Worm (Caenorhabditis elegans) whole organism, midembryonic: Measurements from ENCODE around the gene nhr-221.

Source experiments
- T22C8.4 ChIP-seq: fragments of 200-800 bp; sonication (Bioruptor generic); IDR thresholded peaks from 2 replicates; pipeline ENCODE4 v1.3.6; 2022; ENCODE audit warnings: missing genetic modification characterization, missing compliant biosample characterization
- cog-1 ChIP-seq: sonication (generic microtip); optimal IDR thresholded peaks from 2 replicates; lab custom pipeline; 2016; ENCODE audit warnings: missing genetic modification characterization, missing compliant biosample characterization
- flt-1 ChIP-seq: fragments of 200-800 bp; sonication (Bioruptor generic); IDR thresholded peaks from 2 replicates; pipeline ENCODE4 v1.3.6; 2022; ENCODE audit warnings: missing genetic modification characterization, missing compliant biosample characterization
- klf-2 ChIP-seq: fragments of 200-800 bp; sonication (Bioruptor generic); conservative IDR thresholded peaks from 2 replicates; pipeline ENCODE4 v1.3.6; 2022; ENCODE audit warnings: missing genetic modification reagents, missing genetic modification characterization, missing compliant biosample characterization
- med-1 ChIP-seq: sonication (generic microtip); optimal IDR thresholded peaks from 2 replicates; lab custom pipeline; 2017; ENCODE audit warnings: missing genetic modification characterization, mild to moderate bottlenecking, missing compliant biosample characterization, antibody characterized with exemption, missing genetic modification reagents; ENCODE audit not compliant: insufficient read depth
- ref-1 ChIP-seq: fragments of 200-800 bp; sonication (Bioruptor generic); conservative IDR thresholded peaks from 2 replicates; pipeline ENCODE4 v1.3.6; 2022; ENCODE audit warnings: missing genetic modification reagents, missing genetic modification characterization, missing compliant biosample characterization
- tab-1 ChIP-seq: fragments of 200-800 bp; sonication (Bioruptor generic); IDR thresholded peaks from 2 replicates; pipeline ENCODE4 v1.3.6; 2022; ENCODE audit warnings: missing genetic modification characterization, missing compliant biosample characterization
- ztf-23 ChIP-seq: fragments of 200-800 bp; sonication (Bioruptor generic); IDR thresholded peaks from 2 replicates; pipeline ENCODE4 v1.3.6; 2022; ENCODE audit warnings: missing genetic modification reagents, missing genetic modification characterization, missing compliant biosample characterization
- ztf-29 ChIP-seq: fragments of 200-800 bp; sonication (Bioruptor generic); IDR thresholded peaks from 2 replicates; pipeline ENCODE4 v1.3.6; 2022; ENCODE audit warnings: missing genetic modification reagents, missing genetic modification characterization, missing compliant biosample characterization

nhr-221 gene

ce11 chrV:3535260-3535659, at the start of gene nhr-221:
Gene nhr-221 (minus strand): TSS chrV:3535360.
- no peak for TF ChIP-seq med-1 (GFP tag; lab: Kevin White, UChicago)
- no peak for TF ChIP-seq T22C8.4 (GFP tag; lab: Robert Waterston, UW)
- TF ChIP-seq cog-1 (tag; lab: Kevin White, UChicago): no peak
- TF ChIP-seq flt-1 (GFP tag; lab: Robert Waterston, UW): no peak
- TF ChIP-seq klf-2: no peak
- no peak for TF ChIP-seq ref-1 (GFP tag; lab: Robert Waterston, UW)
- no peak for TF ChIP-seq ztf-23 (GFP tag; lab: Robert Waterston, UW)
- no peak for TF ChIP-seq tab-1
- TF ChIP-seq ztf-29: no peak

ce11 chrV:3583622-3584021, 48.5 kb upstream of the nhr-221 start:
- no peak for TF ChIP-seq flt-1 (GFP tag; lab: Robert Waterston, UW)
- TF ChIP-seq med-1 (GFP tag; lab: Kevin White, UChicago): no peak

- TF ChIP-seq ref-1 (GFP tag; lab: Robert Waterston, UW) (no peak), cog-1 (tag; lab: Kevin White, UChicago) (no peak), T22C8.4 (GFP tag; lab: Robert Waterston, UW) (no peak), med-1 (GFP tag; lab: Kevin White, UChicago) (no peak), flt-1 (GFP tag; lab: Robert Waterston, UW) (no peak)
These were observed 47.5 kb upstream of the nhr-221 start for ce11 chrV:3582671-3583070.

ce11 chrV:3582086-3582485, 46.9 kb upstream of the nhr-221 start:
- TF ChIP-seq T22C8.4 (GFP tag; lab: Robert Waterston, UW) (peak; percentile 45), klf-2 (no peak)

- TF ChIP-seq klf-2: no peak
- TF ChIP-seq flt-1 (GFP tag; lab: Robert Waterston, UW): no peak
- no peak for TF ChIP-seq tab-1
- TF ChIP-seq ztf-29: no peak
- no peak for TF ChIP-seq T22C8.4 (GFP tag; lab: Robert Waterston, UW)
- no peak for TF ChIP-seq cog-1 (tag; lab: Kevin White, UChicago)
- no peak for TF ChIP-seq ztf-23 (GFP tag; lab: Robert Waterston, UW)
- TF ChIP-seq ref-1 (GFP tag; lab: Robert Waterston, UW): no peak
- no peak for TF ChIP-seq med-1 (GFP tag; lab: Kevin White, UChicago)
These were observed 46.5 kb upstream of the nhr-221 start for ce11 chrV:3581643-3582042.

- TF ChIP-seq flt-1 (GFP tag; lab: Robert Waterston, UW) (no peak), ztf-23 (GFP tag; lab: Robert Waterston, UW) (no peak), ref-1 (GFP tag; lab: Robert Waterston, UW) (no peak), cog-1 (tag; lab: Kevin White, UChicago) (no peak), ztf-29 (no peak), klf-2 (no peak), tab-1 (no peak), T22C8.4 (GFP tag; lab: Robert Waterston, UW) (no peak), med-1 (GFP tag; lab: Kevin White, UChicago) (no peak)
These were observed 45.9 kb upstream of the nhr-221 start for ce11 chrV:3581034-3581433.

ce11 chrV:3580385-3580784, 45.2 kb upstream of the nhr-221 start:
- TF ChIP-seq flt-1 (GFP tag; lab: Robert Waterston, UW) (no peak), med-1 (GFP tag; lab: Kevin White, UChicago) (no peak), ztf-23 (GFP tag; lab: Robert Waterston, UW) (no peak), ref-1 (GFP tag; lab: Robert Waterston, UW) (no peak), ztf-29 (no peak), klf-2 (no peak), T22C8.4 (GFP tag; lab: Robert Waterston, UW) (no peak), tab-1 (no peak)

ce11 chrV:3579795-3580194, 44.6 kb upstream of the nhr-221 start:
- TF ChIP-seq ztf-23 (GFP tag; lab: Robert Waterston, UW): no peak
- TF ChIP-seq med-1 (GFP tag; lab: Kevin White, UChicago): no peak
- no peak for TF ChIP-seq ref-1 (GFP tag; lab: Robert Waterston, UW)
- TF ChIP-seq tab-1: no peak
- no peak for TF ChIP-seq cog-1 (tag; lab: Kevin White, UChicago)
- no peak for TF ChIP-seq klf-2
- TF ChIP-seq ztf-29: no peak
- TF ChIP-seq T22C8.4 (GFP tag; lab: Robert Waterston, UW): no peak
- TF ChIP-seq flt-1 (GFP tag; lab: Robert Waterston, UW): no peak

- TF ChIP-seq ref-1 (GFP tag; lab: Robert Waterston, UW) (no peak), tab-1 (no peak), flt-1 (GFP tag; lab: Robert Waterston, UW) (no peak), T22C8.4 (GFP tag; lab: Robert Waterston, UW) (no peak), klf-2 (no peak), ztf-23 (GFP tag; lab: Robert Waterston, UW) (no peak), ztf-29 (no peak), cog-1 (tag; lab: Kevin White, UChicago) (no peak), med-1 (GFP tag; lab: Kevin White, UChicago) (no peak)
These were observed 44.1 kb upstream of the nhr-221 start for ce11 chrV:3579248-3579647.

- TF ChIP-seq T22C8.4 (GFP tag; lab: Robert Waterston, UW) (no peak), ref-1 (GFP tag; lab: Robert Waterston, UW) (no peak), med-1 (GFP tag; lab: Kevin White, UChicago) (no peak), ztf-23 (GFP tag; lab: Robert Waterston, UW) (no peak), flt-1 (GFP tag; lab: Robert Waterston, UW) (no peak), cog-1 (tag; lab: Kevin White, UChicago) (no peak), klf-2 (no peak), ztf-29 (no peak)
These were observed 43.7 kb upstream of the nhr-221 start, which contains the start of gene pygl-1 for ce11 chrV:3578813-3579212. Gene pygl-1 (plus strand): TSS chrV:3579023.
